Fruit fly (Drosophila melanogaster): Measurements from ENCODE around the gene Vsx1.

Gene Vsx1

DNA sequence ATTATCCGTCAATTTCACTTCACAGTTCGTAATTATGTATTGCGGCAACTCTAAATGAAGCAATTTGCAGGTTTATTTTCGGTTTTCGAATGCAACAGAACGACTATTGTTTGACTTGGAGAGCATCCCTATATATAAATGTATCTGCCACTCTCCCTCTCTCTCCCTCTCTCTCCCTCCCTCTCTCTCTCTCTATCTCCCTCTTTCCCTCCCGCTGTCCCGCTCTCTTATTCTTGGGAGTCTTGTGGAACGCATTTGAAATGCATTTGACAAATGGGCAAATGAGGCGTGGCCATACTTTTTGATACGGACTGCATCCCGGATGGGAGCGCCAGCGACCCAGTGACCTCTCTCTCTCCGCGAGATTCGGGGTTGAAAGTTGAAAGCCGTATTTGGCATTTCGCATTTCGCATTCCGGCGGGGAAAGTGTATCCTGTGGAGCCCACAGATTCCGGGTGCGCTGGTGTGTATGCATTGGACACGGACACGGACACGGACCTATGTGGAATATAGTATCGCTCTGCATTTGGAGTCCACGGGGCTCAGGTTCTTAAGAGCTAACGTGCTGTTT is 42.6 kb downstream of the Vsx1 start:
- no peak for TF ChIP-seq EcR (GFP tag; optimal IDR thresholded peaks at IDR 0.05)
- TF ChIP-seq Dll (optimal IDR thresholded peaks at IDR 0.05): no peak
- TF ChIP-seq CG8478 (optimal IDR thresholded peaks at IDR 0.05): no peak
- no peak for TF ChIP-seq pan (optimal IDR thresholded peaks at IDR 0.05)
- no peak for TF ChIP-seq usp (GFP tag; optimal IDR thresholded peaks at IDR 0.05)
- no peak for TF ChIP-seq psq (optimal IDR thresholded peaks at IDR 0.05)

- no peak for TF ChIP-seq pan (optimal IDR thresholded peaks at IDR 0.05)
- no peak for TF ChIP-seq CG8478 (optimal IDR thresholded peaks at IDR 0.05)
- TF ChIP-seq Dll (optimal IDR thresholded peaks at IDR 0.05): no peak
- TF ChIP-seq EcR (GFP tag; optimal IDR thresholded peaks at IDR 0.05): no peak
- TF ChIP-seq usp (GFP tag; optimal IDR thresholded peaks at IDR 0.05): no peak
- TF ChIP-seq psq (optimal IDR thresholded peaks at IDR 0.05): no peak
These were observed 43.5 kb downstream of the Vsx1 start for dm6 chrX:5637543-5637942.

- TF ChIP-seq Dll (optimal IDR thresholded peaks at IDR 0.05) (no peak), pan (optimal IDR thresholded peaks at IDR 0.05) (no peak), usp (GFP tag; optimal IDR thresholded peaks at IDR 0.05) (no peak), EcR (GFP tag; optimal IDR thresholded peaks at IDR 0.05) (no peak), CG8478 (optimal IDR thresholded peaks at IDR 0.05) (no peak), psq (optimal IDR thresholded peaks at IDR 0.05) (no peak)
These were observed 44.5 kb downstream of the Vsx1 start for dm6 chrX:5638588-5638987.

- TF ChIP-seq CG8478 (optimal IDR thresholded peaks at IDR 0.05) (no peak), psq (optimal IDR thresholded peaks at IDR 0.05) (no peak), usp (GFP tag; optimal IDR thresholded peaks at IDR 0.05) (no peak), Dll (optimal IDR thresholded peaks at IDR 0.05) (no peak), EcR (GFP tag; optimal IDR thresholded peaks at IDR 0.05) (no peak), pan (optimal IDR thresholded peaks at IDR 0.05) (no peak)
These were observed 45.0 kb downstream of the Vsx1 start for dm6 chrX:5639083-5639482.

DNA sequence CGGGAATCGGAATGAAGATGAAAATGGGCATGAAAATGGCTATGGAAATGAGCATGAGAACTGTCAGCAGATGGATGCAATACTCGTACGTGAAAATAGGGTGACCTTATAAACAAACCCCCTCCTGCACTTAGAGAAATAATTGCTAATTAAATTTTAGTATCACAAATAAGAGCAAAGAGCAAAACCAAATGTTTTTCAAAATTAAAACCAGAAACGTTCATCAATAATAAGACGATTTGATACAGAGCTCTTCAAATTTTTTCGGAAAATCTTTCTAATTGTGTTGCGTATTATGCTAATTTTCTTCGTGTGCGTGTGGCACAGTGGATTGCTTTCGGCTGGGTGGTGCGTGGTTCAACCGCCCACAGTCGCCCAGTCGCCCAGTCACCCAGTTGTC is 52.2 kb downstream of the Vsx1 start:
- TF ChIP-seq usp (GFP tag; optimal IDR thresholded peaks at IDR 0.05) (no peak), psq (optimal IDR thresholded peaks at IDR 0.05) (no peak), EcR (GFP tag; optimal IDR thresholded peaks at IDR 0.05) (no peak), Dll (optimal IDR thresholded peaks at IDR 0.05) (no peak), CG8478 (optimal IDR thresholded peaks at IDR 0.05) (no peak), pan (optimal IDR thresholded peaks at IDR 0.05) (no peak)

DNA sequence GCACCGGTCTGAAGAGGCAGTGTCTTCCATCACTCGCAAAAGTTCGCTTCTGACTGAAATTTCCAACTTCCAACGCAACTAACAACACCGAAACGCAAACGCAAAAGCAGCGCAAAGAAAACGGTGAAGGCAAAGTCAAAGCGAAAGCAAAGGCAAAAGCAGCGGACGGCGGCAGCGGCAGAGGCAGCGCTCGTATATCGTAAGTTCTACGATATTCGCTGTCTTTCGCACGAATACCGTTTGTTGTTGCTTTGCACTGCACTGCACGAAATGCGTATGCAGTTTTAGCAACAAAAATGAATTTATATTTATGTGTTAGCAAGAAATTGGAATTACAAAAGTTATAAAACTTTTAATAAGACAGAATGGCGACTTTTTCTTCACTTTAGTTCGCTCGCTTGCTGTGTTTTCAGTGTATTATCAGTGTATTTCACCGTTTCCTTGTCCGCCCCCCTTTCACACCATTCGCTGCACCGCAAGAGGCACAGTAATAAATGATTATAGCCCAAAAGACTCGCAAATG is 54.4 kb downstream of the Vsx1 start, which contains the start of gene OtopLa:
OtopLa (minus strand) TSS at position 51 of the 523 bp plus-strand sequence.
- TF ChIP-seq pan (optimal IDR thresholded peaks at IDR 0.05) (no peak), usp (GFP tag; optimal IDR thresholded peaks at IDR 0.05) (no peak), EcR (GFP tag; optimal IDR thresholded peaks at IDR 0.05) (no peak), CG8478 (optimal IDR thresholded peaks at IDR 0.05) (no peak), Dll (optimal IDR thresholded peaks at IDR 0.05) (no peak), psq (optimal IDR thresholded peaks at IDR 0.05) (no peak)

DNA sequence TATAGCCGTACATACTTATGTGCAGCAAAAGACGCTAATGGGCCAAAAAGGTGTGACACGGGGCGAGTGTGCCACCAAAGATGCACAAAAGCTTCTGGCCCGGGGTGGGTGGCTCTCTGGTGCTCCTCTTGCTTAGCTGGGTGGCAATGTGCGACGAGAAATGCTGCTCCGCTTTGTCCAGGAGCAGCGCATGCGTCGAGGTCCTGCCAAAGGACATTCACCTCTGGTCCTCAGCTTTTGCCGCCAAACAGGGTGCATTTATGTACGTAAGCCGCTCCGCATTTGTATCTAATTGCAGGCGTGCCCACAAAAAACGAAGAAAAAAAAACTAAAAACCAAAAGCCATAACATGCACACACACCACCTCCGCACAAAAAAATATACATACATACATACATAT is 55.3 kb downstream of the Vsx1 start:
- TF ChIP-seq EcR (GFP tag; optimal IDR thresholded peaks at IDR 0.05): no peak
- TF ChIP-seq usp (GFP tag; optimal IDR thresholded peaks at IDR 0.05): no peak
- TF ChIP-seq psq (optimal IDR thresholded peaks at IDR 0.05): no peak

DNA sequence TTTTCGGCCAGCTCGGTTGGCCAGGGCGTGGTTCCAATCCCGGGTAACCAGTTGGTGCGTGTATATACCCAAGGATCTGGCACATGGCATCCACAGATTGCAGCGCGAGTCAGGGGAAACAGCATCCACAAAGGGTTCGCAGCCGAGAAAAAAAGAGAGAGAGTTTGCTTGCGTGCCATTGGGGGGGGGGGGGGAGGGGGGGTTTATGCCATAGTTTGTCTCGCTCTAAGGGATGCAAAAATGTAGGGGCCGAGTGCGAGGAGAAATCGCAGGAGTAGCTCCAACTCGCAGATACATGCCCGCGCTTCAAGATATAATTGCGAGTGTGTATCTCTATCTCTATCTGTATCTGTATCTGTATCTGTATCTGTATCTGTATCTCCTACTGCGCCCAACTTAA is 55.9 kb downstream of the Vsx1 start:
- TF ChIP-seq pan (optimal IDR thresholded peaks at IDR 0.05): no peak
- no peak for TF ChIP-seq usp (GFP tag; optimal IDR thresholded peaks at IDR 0.05)

DNA sequence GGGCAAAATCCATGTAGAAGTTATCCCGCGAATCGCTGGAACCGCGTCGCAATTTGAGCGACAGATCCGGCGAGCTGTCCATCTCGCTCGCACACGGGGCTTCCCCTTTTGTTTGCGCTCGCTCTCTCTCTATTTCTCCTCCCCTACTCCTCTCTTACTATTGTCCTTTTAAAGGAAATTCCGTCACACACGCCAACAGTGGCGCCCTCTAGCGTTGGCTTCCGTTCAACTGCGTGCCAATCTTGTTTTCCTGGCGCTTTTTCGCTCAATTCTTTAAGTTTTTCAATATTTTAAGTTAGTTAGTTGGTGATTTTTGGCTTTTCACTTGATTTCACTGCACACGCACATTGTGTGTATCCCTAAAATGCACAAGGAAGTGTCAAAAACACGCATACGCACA is 67.9 kb downstream of the Vsx1 start:
- no peak for TF ChIP-seq usp (GFP tag; optimal IDR thresholded peaks at IDR 0.05)
- no peak for TF ChIP-seq CG8478 (optimal IDR thresholded peaks at IDR 0.05)
- TF ChIP-seq EcR (GFP tag; optimal IDR thresholded peaks at IDR 0.05): no peak
- no peak for TF ChIP-seq Dll (optimal IDR thresholded peaks at IDR 0.05)
- no peak for TF ChIP-seq pan (optimal IDR thresholded peaks at IDR 0.05)
- no peak for TF ChIP-seq psq (optimal IDR thresholded peaks at IDR 0.05)

Measured in whole organism.